Fruit fly (Drosophila melanogaster) whole organism, adult: ENCODE results near the gene GatB.

ENCODE experiments used
- CG11617 ChIP-seq: fragments of 200-800 bp; sonication (Bioruptor generic); optimal IDR thresholded peaks from 2 replicates; lab custom pipeline; 2017; ENCODE audit warnings: mild to moderate bottlenecking, missing biosample characterization, missing genetic modification reagents, missing genetic modification characterization
- CG12768 ChIP-seq: fragments of 200-800 bp; sonication (Bioruptor generic); optimal IDR thresholded peaks from 2 replicates; lab custom pipeline; 2017; ENCODE audit warnings: missing biosample characterization, missing genetic modification characterization, mild to moderate bottlenecking, moderate library complexity, missing genetic modification reagents
- CG14711 ChIP-seq: fragments of 200-800 bp; sonication (Bioruptor generic); optimal IDR thresholded peaks from 2 replicates; lab custom pipeline; 2018; ENCODE audit warnings: missing biosample characterization, mild to moderate bottlenecking, missing genetic modification characterization, moderate library complexity
- CG1620 ChIP-seq: fragments of 200-800 bp; sonication (Bioruptor generic); optimal IDR thresholded peaks from 2 replicates; lab custom pipeline; 2016; ENCODE audit warnings: missing biosample characterization, missing genetic modification characterization
- CG33017 ChIP-seq: fragments of 200-800 bp; sonication (Bioruptor generic); optimal IDR thresholded peaks from 2 replicates; lab custom pipeline; 2018; ENCODE audit warnings: missing biosample characterization, mild to moderate bottlenecking, missing genetic modification characterization, moderate library complexity
- CG5204 ChIP-seq: fragments of 200-800 bp; sonication (Bioruptor generic); optimal IDR thresholded peaks from 2 replicates; lab custom pipeline; 2016; ENCODE audit warnings: missing biosample characterization, missing genetic modification characterization
- CG7045 ChIP-seq: fragments of 200-800 bp; sonication (Bioruptor generic); optimal IDR thresholded peaks from 2 replicates; lab custom pipeline; 2017; ENCODE audit warnings: missing biosample characterization, mild to moderate bottlenecking, missing genetic modification characterization
- CG7101 ChIP-seq: fragments of 200-800 bp; sonication (Bioruptor generic); optimal IDR thresholded peaks from 2 replicates; lab custom pipeline; 2018; ENCODE audit warnings: missing biosample characterization, mild to moderate bottlenecking, missing genetic modification characterization, moderate library complexity
- Clk ChIP-seq: fragments of 200-800 bp; sonication (Bioruptor generic); optimal IDR thresholded peaks from 2 replicates; lab custom pipeline; 2017; ENCODE audit warnings: missing biosample characterization, missing genetic modification characterization
- Crg-1 ChIP-seq: fragments of 200-800 bp; sonication (Bioruptor generic); optimal IDR thresholded peaks from 2 replicates; lab custom pipeline; 2016; ENCODE audit warnings: missing biosample characterization, missing genetic modification characterization
- Hr96 ChIP-seq: fragments of 200-800 bp; sonication (Bioruptor generic); optimal IDR thresholded peaks from 2 replicates; lab custom pipeline; 2016; ENCODE audit warnings: missing biosample characterization, missing genetic modification characterization
- Mnt ChIP-seq: fragments of 200-800 bp; sonication (Bioruptor generic); optimal IDR thresholded peaks from 2 replicates; lab custom pipeline; 2016; ENCODE audit warnings: missing biosample characterization, mild to moderate bottlenecking, missing genetic modification characterization
- bab1 ChIP-seq: fragments of 200-800 bp; sonication (Bioruptor generic); optimal IDR thresholded peaks from 3 replicates; lab custom pipeline; 2019; ENCODE audit warnings: missing biosample characterization, mild to moderate bottlenecking, missing genetic modification characterization, moderate library complexity
- cic ChIP-seq: fragments of 200-800 bp; sonication (Bioruptor generic); optimal IDR thresholded peaks from 2 replicates; lab custom pipeline; 2017; ENCODE audit warnings: missing biosample characterization, mild to moderate bottlenecking, missing genetic modification characterization, moderate library complexity
- cnc ChIP-seq, 2 experiments: fragments of >200 bp; optimal IDR thresholded peaks; 2 replicates each; lab custom pipeline; 2017
- kay ChIP-seq: fragments of 200-800 bp; sonication (Bioruptor generic); peaks from one replicate; lab custom pipeline; 2016; ENCODE audit warnings: missing biosample characterization, missing genetic modification characterization, borderline replicate concordance
- ovo ChIP-seq: fragments of 200-800 bp; sonication (Bioruptor generic); optimal IDR thresholded peaks from 2 replicates; lab custom pipeline; 2016; ENCODE audit warnings: missing biosample characterization, missing genetic modification characterization
- pad ChIP-seq: fragments of 200-800 bp; sonication (Bioruptor generic); optimal IDR thresholded peaks from 3 replicates; lab custom pipeline; 2017; ENCODE audit warnings: missing biosample characterization, missing genetic modification characterization, mild to moderate bottlenecking, moderate library complexity, missing genetic modification reagents
- tj ChIP-seq: fragments of 200-800 bp; sonication (Bioruptor generic); optimal IDR thresholded peaks from 3 replicates; lab custom pipeline; 2017; ENCODE audit warnings: missing biosample characterization, mild to moderate bottlenecking, missing genetic modification characterization, moderate library complexity
- toe ChIP-seq: fragments of 200-800 bp; sonication (Bioruptor generic); optimal IDR thresholded peaks from 2 replicates; lab custom pipeline; 2016; ENCODE audit warnings: missing biosample characterization, missing genetic modification characterization

GatB gene

dm6 chr3R:24116972-24117371, 13.1 kb downstream of the GatB start:
- TF ChIP-seq CG7045 (GFP tag; lab: Kevin White, UChicago) = no peak
- TF ChIP-seq cic (GFP tag; lab: Kevin White, UChicago) = no peak
- TF ChIP-seq kay (GFP tag; lab: Kevin White, UChicago) = no peak
- TF ChIP-seq CG5204 (GFP tag; lab: Kevin White, UChicago) = no peak
- TF ChIP-seq CG33017 (tag; lab: Kevin White, UChicago) = no peak
- TF ChIP-seq Mnt (GFP tag; lab: Kevin White, UChicago) = no peak
- TF ChIP-seq CG1620 (GFP tag; lab: Kevin White, UChicago) = no peak
- TF ChIP-seq cnc (optimal IDR thresholded peaks at IDR 0.05; lab: Kevin White, UChicago) = no peak
- TF ChIP-seq Crg-1 (GFP tag; lab: Kevin White, UChicago) = no peak
- no peak for TF ChIP-seq pad
- no peak for TF ChIP-seq CG11617 (GFP tag; lab: Kevin White, UChicago)
- no peak for TF ChIP-seq toe (GFP tag; lab: Kevin White, UChicago)
- TF ChIP-seq Hr96 (GFP tag; lab: Kevin White, UChicago) = no peak
- TF ChIP-seq Clk = no peak
- no peak for TF ChIP-seq bab1

- TF ChIP-seq cic (GFP tag; lab: Kevin White, UChicago) (peak; percentile 14), toe (GFP tag; lab: Kevin White, UChicago) (no peak), CG7101 (peak; percentile 18), CG7045 (GFP tag; lab: Kevin White, UChicago) (no peak), CG5204 (GFP tag; lab: Kevin White, UChicago) (peak; percentile 13), CG11617 (GFP tag; lab: Kevin White, UChicago) (peak; percentile 10), Hr96 (GFP tag; lab: Kevin White, UChicago) (peak; percentile 27)
Observed at dm6 chr3R:24116180-24116579, 13.9 kb downstream of the GatB start, which contains the start of gene CG13607. TSS of gene CG13607 (minus strand) at chr3R:24116322.

DNA sequence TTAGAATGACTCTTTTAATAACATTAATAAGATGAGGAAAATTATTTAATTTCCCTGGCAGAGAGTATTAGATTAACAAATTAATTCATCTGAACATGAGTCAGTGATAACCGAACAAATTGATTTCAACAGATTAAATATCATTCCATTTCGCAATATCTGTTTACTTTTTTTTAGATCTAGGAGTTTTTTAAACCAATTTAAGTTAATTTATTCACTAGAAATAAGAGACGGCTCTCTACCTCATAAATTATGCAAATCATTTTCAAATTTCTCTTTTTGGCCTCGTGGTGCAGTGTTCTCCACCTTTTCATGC, 17.0 kb downstream of the GatB start, which contains the start of gene Root:
Gene Root, plus strand, starts transcription at position 217 of the 316 bp plus-strand sequence.
- TF ChIP-seq CG33017 (tag; lab: Kevin White, UChicago) (no peak), CG14711 (no peak), tj (no peak), Hr96 (GFP tag; lab: Kevin White, UChicago) (no peak)

DNA sequence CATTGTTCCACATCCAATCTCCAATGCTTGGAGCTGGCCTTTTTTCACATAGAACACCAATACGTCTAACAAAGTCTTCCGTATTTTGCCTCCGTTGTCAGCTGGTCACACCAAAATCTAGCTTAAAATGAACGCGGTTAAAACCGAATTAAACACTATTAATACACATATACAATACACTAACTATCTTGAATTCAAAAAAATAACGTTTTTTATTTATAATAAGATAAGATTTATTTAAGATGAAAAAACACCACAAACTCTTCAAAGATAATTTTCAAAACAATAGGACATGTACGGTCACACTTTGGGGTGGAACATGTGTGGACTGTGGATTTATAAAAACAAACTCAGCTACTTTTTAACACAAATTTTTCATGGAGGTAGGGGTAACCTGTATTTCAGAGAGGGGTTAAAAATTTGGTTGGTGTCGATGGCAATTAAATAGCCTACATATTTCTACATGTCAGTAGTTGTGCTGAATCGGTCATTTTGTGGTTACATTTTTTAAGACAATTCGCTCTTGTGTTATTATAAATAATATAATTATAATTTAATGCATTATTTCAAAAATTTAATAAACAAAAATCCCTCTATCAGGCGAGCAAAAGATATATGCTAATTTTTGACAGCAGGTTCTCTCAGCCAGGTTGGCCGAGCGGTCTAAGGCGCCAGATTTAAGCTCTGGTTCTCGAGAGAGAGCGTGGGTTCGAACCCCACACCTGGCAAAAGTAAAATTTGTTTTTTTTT, 17.6 kb downstream of the GatB start, which contains the start of gene CG13605:
Gene CG13605, minus strand, starts transcription at position 70 of the 750 bp plus-strand sequence.
- TF ChIP-seq toe (GFP tag; lab: Kevin White, UChicago) = peak; percentile 71
- peak; percentile 44 for TF ChIP-seq Clk
- TF ChIP-seq Crg-1 (GFP tag; lab: Kevin White, UChicago) = peak; percentile 68
- peak; percentile 73 for TF ChIP-seq CG11617 (GFP tag; lab: Kevin White, UChicago)
- TF ChIP-seq tj = peak; percentile 78
- peak; percentile 69 for TF ChIP-seq CG14711
- peak; percentile 64 for TF ChIP-seq CG5204 (GFP tag; lab: Kevin White, UChicago)
- TF ChIP-seq ovo (GFP tag; lab: Kevin White, UChicago) = no peak
- TF ChIP-seq CG12768 = peak; percentile 78
- TF ChIP-seq Hr96 (GFP tag; lab: Kevin White, UChicago) = peak; percentile 27
- peak; percentile 68 for TF ChIP-seq CG7101
- TF ChIP-seq kay (GFP tag; lab: Kevin White, UChicago) = no peak
- peak; percentile 28 for TF ChIP-seq CG1620 (GFP tag; lab: Kevin White, UChicago)
- TF ChIP-seq cic (GFP tag; lab: Kevin White, UChicago) = peak; percentile 27
- peak; percentile 59 for TF ChIP-seq CG7045 (GFP tag; lab: Kevin White, UChicago)
- TF ChIP-seq Mnt (GFP tag; lab: Kevin White, UChicago) = peak; percentile 59
- peak; percentile 62 for TF ChIP-seq pad
- TF ChIP-seq CG33017 (tag; lab: Kevin White, UChicago) = peak; percentile 73
- peak; percentile 84 for TF ChIP-seq bab1
- TF ChIP-seq cnc (optimal IDR thresholded peaks at IDR 0.05; lab: Kevin White, UChicago) = no peak

dm6 chr3R:24108902-24109389, 21.1 kb downstream of the GatB start, which contains the start of the genes eIF4EHP and CG18428:
TSS of gene eIF4EHP (minus strand) at chr3R:24108960.
TSS of gene CG18428 (plus strand) at chr3R:24109336.
- TF ChIP-seq ovo (GFP tag; lab: Kevin White, UChicago) = peak; percentile 100
- TF ChIP-seq Hr96 (GFP tag; lab: Kevin White, UChicago) = peak; percentile 95
- TF ChIP-seq CG33017 (tag; lab: Kevin White, UChicago) = peak; percentile 100
- TF ChIP-seq Clk = peak; percentile 99
- peak; percentile 100 for TF ChIP-seq CG11617 (GFP tag; lab: Kevin White, UChicago)
- TF ChIP-seq toe (GFP tag; lab: Kevin White, UChicago) = peak; percentile 98
- TF ChIP-seq tj = peak; percentile 97
- peak; percentile 95 for TF ChIP-seq pad
- TF ChIP-seq bab1 = peak; percentile 99
- peak; percentile 98 for TF ChIP-seq cic (GFP tag; lab: Kevin White, UChicago)
- peak; percentile 98 for TF ChIP-seq CG5204 (GFP tag; lab: Kevin White, UChicago)
- TF ChIP-seq Crg-1 (GFP tag; lab: Kevin White, UChicago) = peak; percentile 98
- TF ChIP-seq cnc (optimal IDR thresholded peaks at IDR 0.05; lab: Kevin White, UChicago) = no peak
- peak; percentile 97 for TF ChIP-seq Mnt (GFP tag; lab: Kevin White, UChicago)
- TF ChIP-seq CG7045 (GFP tag; lab: Kevin White, UChicago) = peak; percentile 100
- TF ChIP-seq kay (GFP tag; lab: Kevin White, UChicago) = no peak
- TF ChIP-seq CG1620 (GFP tag; lab: Kevin White, UChicago) = peak; percentile 96
- TF ChIP-seq CG12768 = peak; percentile 100
- TF ChIP-seq CG7101 = peak; percentile 100
- TF ChIP-seq CG14711 = peak; percentile 99
